Fruit fly (Drosophila melanogaster): ENCODE data around the gene Graf.
A peak's percentile ranks its signal among the peaks of the same experiment; 100 is the strongest.

The Graf gene

dm6 chrX:15738890-15739550, 21.5 kb downstream of the Graf start, which contains the start of the genes CG11679 and CG8206 (continued):
- TF ChIP-seq cwo (GFP tag; optimal IDR thresholded peaks at IDR 0.05): peak; percentile 25
- TF ChIP-seq CG8281 (tag; optimal IDR thresholded peaks at IDR 0.05): no peak
- TF ChIP-seq toy (GFP tag; IDR thresholded peaks at IDR 0.05): no peak
- no peak for TF ChIP-seq Optix (GFP tag; IDR thresholded peaks at IDR 0.05)
- TF ChIP-seq Pdp1 (GFP tag; optimal IDR thresholded peaks at IDR 0.05): peak; percentile 38 to 62
- TF ChIP-seq CG3847 (GFP tag; IDR thresholded peaks at IDR 0.05): 0 out of 2 replicates have a peak, but pooled peaks have one; percentile 24
- TF ChIP-seq Stat92E (GFP tag; optimal IDR thresholded peaks at IDR 0.05): no peak
- TF ChIP-seq CG10654 (GFP tag; optimal IDR thresholded peaks at IDR 0.05): no peak
- TF ChIP-seq bsh (GFP tag; optimal IDR thresholded peaks at IDR 0.05): no peak
- TF ChIP-seq CG13424 (tag; optimal IDR thresholded peaks at IDR 0.05): peak; percentile 56
- peak; percentile 54 for TF ChIP-seq Scr (GFP tag; IDR thresholded peaks at IDR 0.05; ENCODE audit: partially characterized antibody)
- TF ChIP-seq usp (GFP tag; optimal IDR thresholded peaks at IDR 0.05): no peak
- no peak for TF ChIP-seq fd3F (GFP tag; optimal IDR thresholded peaks at IDR 0.05)
- peak; percentile 42 for TF ChIP-seq Nf-YC (tag; optimal IDR thresholded peaks at IDR 0.05)
- TF ChIP-seq Dref (GFP tag; IDR thresholded peaks at IDR 0.05): peak; percentile 73
- TF ChIP-seq zfh2 (GFP tag; optimal IDR thresholded peaks at IDR 0.05): peak; percentile 47
- peak; percentile 53 for TF ChIP-seq CG30403 (GFP tag; optimal IDR thresholded peaks at IDR 0.05)
- TF ChIP-seq grau (tag; optimal IDR thresholded peaks at IDR 0.05): peak; percentile 55

DNA sequence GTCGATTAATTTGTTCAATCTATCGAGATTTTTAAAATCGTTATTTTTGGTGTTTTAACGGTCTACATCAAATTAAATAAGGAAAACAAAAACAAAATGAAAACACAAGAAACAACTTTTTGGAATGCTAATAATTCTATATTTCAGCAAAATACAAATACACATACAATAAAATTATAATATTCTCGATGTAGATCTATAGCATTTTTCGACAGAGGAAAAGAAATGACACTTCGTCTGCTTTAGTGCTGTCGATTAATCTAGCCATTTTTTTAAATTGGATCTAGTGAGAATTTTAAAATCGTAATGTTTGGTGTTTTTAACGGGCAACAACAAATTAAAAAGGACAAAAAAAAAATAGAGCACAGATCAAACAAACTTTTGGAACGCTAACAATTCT, 23.4 kb downstream of the Graf start, which contains the start of gene Arp6:
TSS of gene Arp6 (minus strand) at position 11 of the 400 bp plus-strand sequence.
- TF ChIP-seq bsh (GFP tag; optimal IDR thresholded peaks at IDR 0.05) (no peak), CG2116 (GFP tag; optimal IDR thresholded peaks at IDR 0.05) (peak; percentile 40), CG30020 (tag; optimal IDR thresholded peaks at IDR 0.05) (peak; percentile 1), lilli (GFP tag; optimal IDR thresholded peaks at IDR 0.05) (no peak), slbo (GFP tag; IDR thresholded peaks at IDR 0.05) (no peak), trem (tag; optimal IDR thresholded peaks at IDR 0.05) (peak; percentile 29), CG14710 (tag; optimal IDR thresholded peaks at IDR 0.05) (peak; percentile 26), unc-4 (GFP tag; IDR thresholded peaks at IDR 0.05; ENCODE audit: partially characterized antibody) (0 out of 2 replicates have a peak, but pooled peaks have one; percentile 24), fd96Cb (tag; optimal IDR thresholded peaks at IDR 0.05) (no peak), HLH54F (GFP tag; optimal IDR thresholded peaks at IDR 0.05) (no peak), jumu (GFP tag; optimal IDR thresholded peaks at IDR 0.05) (no peak), Sry-δ (GFP tag; optimal IDR thresholded peaks at IDR 0.05) (peak; percentile 7), CG15514 (GFP tag; optimal IDR thresholded peaks at IDR 0.05) (peak; percentile 26), Myb (GFP tag; optimal IDR thresholded peaks at IDR 0.05) (peak; percentile 48), BEAF-32 (GFP tag; optimal IDR thresholded peaks at IDR 0.05) (peak; percentile 32), Kr (GFP tag; optimal IDR thresholded peaks at IDR 0.05) (no peak), row (GFP tag; IDR thresholded peaks at IDR 0.05) (peak; percentile 61), Dref (GFP tag; IDR thresholded peaks at IDR 0.05) (peak; percentile 57), Mrtf (GFP tag; IDR thresholded peaks at IDR 0.05) (no peak), Dll (GFP tag; IDR thresholded peaks at IDR 0.05; ENCODE audit: partially characterized antibody) (0 out of 4 replicates have a peak, but pooled peaks have one; percentile 42), sug (tag; optimal IDR thresholded peaks at IDR 0.05) (peak; percentile 6), CG3995 (GFP tag; optimal IDR thresholded peaks at IDR 0.05) (peak; percentile 65), CG10267 (tag; optimal IDR thresholded peaks at IDR 0.05) (peak; percentile 38), Stat92E (GFP tag; optimal IDR thresholded peaks at IDR 0.05) (no peak), CG10321 (GFP tag; IDR thresholded peaks at IDR 0.05) (no peak), az2 (GFP tag; optimal IDR thresholded peaks at IDR 0.05) (no peak), eyg (GFP tag; optimal IDR thresholded peaks at IDR 0.05) (no peak), sens (GFP tag) (peak; percentile 43), bcd (GFP tag; optimal IDR thresholded peaks at IDR 0.05) (no peak), Sry-β (GFP tag; optimal IDR thresholded peaks at IDR 0.05) (peak; percentile 93), crp (GFP tag; optimal IDR thresholded peaks at IDR 0.05) (peak in 1 of 2 experiments; percentile 65), CG1233 (GFP tag; optimal IDR thresholded peaks at IDR 0.05) (no peak), CG34376 (GFP tag; optimal IDR thresholded peaks at IDR 0.05) (no peak)
